Fruit fly (Drosophila melanogaster): ENCODE results near the gene mub.

The mub gene

dm6 chr3L:21821780-21822179, 22.8 kb upstream of the mub start, which contains the start of gene CycH (continued):
- TF ChIP-seq CG3838 (GFP tag; optimal IDR thresholded peaks at IDR 0.05) = no peak
- no peak for TF ChIP-seq CG17385 (GFP tag; optimal IDR thresholded peaks at IDR 0.05)
- TF ChIP-seq CG16813 (GFP tag; IDR thresholded peaks at IDR 0.05; ENCODE audit: partially characterized antibody) = no peak
- peak; percentile 37 for TF ChIP-seq zfh2 (GFP tag; optimal IDR thresholded peaks at IDR 0.05)
- TF ChIP-seq zen2 (GFP tag; IDR thresholded peaks at IDR 0.05; ENCODE audit: partially characterized antibody) = no peak
- no peak for TF ChIP-seq CG4404 (GFP tag; IDR thresholded peaks at IDR 0.05)
- TF ChIP-seq CG32767 (GFP tag; IDR thresholded peaks at IDR 0.05) = no peak
- no peak for TF ChIP-seq CG17328 (GFP tag; IDR thresholded peaks at IDR 0.05)
- no peak for TF ChIP-seq unc-4 (GFP tag; IDR thresholded peaks at IDR 0.05; ENCODE audit: partially characterized antibody)
- peak; percentile 71 for TF ChIP-seq CG9797 (GFP tag; optimal IDR thresholded peaks at IDR 0.05)
- TF ChIP-seq CG12219 (GFP tag; optimal IDR thresholded peaks at IDR 0.05) = no peak
- peak; percentile 15 for TF ChIP-seq repo (GFP tag; optimal IDR thresholded peaks at IDR 0.05)
- TF ChIP-seq CG12155 (GFP tag; optimal IDR thresholded peaks at IDR 0.05) = peak; percentile 47
- no peak for TF ChIP-seq sob (GFP tag; IDR thresholded peaks at IDR 0.05)
- peak; percentile 59; the same call in 1 of the 2 replicates for TF ChIP-seq slbo (GFP tag; IDR thresholded peaks at IDR 0.05)
- TF ChIP-seq Ptx1 (GFP tag; IDR thresholded peaks at IDR 0.05) = no peak
- TF ChIP-seq Sox102F (GFP tag; optimal IDR thresholded peaks at IDR 0.05) = no peak
- TF ChIP-seq Eip74EF (GFP tag; optimal IDR thresholded peaks at IDR 0.05) = no peak
- TF ChIP-seq Six4 (GFP tag; optimal IDR thresholded peaks at IDR 0.05) = peak; percentile 47
- peak; percentile 74; the same call in 2 of the 3 replicates for TF ChIP-seq CG2199 (GFP tag; IDR thresholded peaks at IDR 0.05)
- peak in 1 of 3 experiments; percentile 19 for TF ChIP-seq lola (GFP tag; optimal IDR thresholded peaks at IDR 0.05)
- peak; percentile 4 for TF ChIP-seq pnt (GFP tag; optimal IDR thresholded peaks at IDR 0.05)
- no peak for TF ChIP-seq fd96Cb (tag; optimal IDR thresholded peaks at IDR 0.05)
- TF ChIP-seq Dll (GFP tag; IDR thresholded peaks at IDR 0.05; ENCODE audit: partially characterized antibody) = no peak
- no peak for TF ChIP-seq C15 (GFP tag; IDR thresholded peaks at IDR 0.05)
- no peak for TF ChIP-seq CG17612 (GFP tag; IDR thresholded peaks at IDR 0.05)
- no peak for TF ChIP-seq CG15514 (GFP tag; optimal IDR thresholded peaks at IDR 0.05)
- no peak for TF ChIP-seq Dip2 (GFP tag; IDR thresholded peaks at IDR 0.05)
- TF ChIP-seq CG9609 (GFP tag; optimal IDR thresholded peaks at IDR 0.05) = no peak
- no peak for TF ChIP-seq pho (GFP tag; optimal IDR thresholded peaks at IDR 0.05)
- peak; percentile 33 for TF ChIP-seq nom (GFP tag; optimal IDR thresholded peaks at IDR 0.05)
- TF ChIP-seq CG6765 (GFP tag; optimal IDR thresholded peaks at IDR 0.05) = no peak
- TF ChIP-seq CG14710 (tag; optimal IDR thresholded peaks at IDR 0.05) = peak; percentile 43
- no peak for TF ChIP-seq Usf (GFP tag; optimal IDR thresholded peaks at IDR 0.05)
- TF ChIP-seq tin (GFP tag; optimal IDR thresholded peaks at IDR 0.05) = peak; percentile 22
- no peak for TF ChIP-seq CG9876 (GFP tag; optimal IDR thresholded peaks at IDR 0.05)
- 0 out of 3 replicates have a peak, but pooled peaks have one; percentile 10 for TF ChIP-seq otp (GFP tag; IDR thresholded peaks at IDR 0.05)
- TF ChIP-seq CG11093 (GFP tag; IDR thresholded peaks at IDR 0.05) = no peak
- TF ChIP-seq CrebB (tag; optimal IDR thresholded peaks at IDR 0.05) = peak; percentile 2
- no peak for TF ChIP-seq CG34224 (GFP tag; IDR thresholded peaks at IDR 0.05; ENCODE audit: partially characterized antibody)
- no peak for TF ChIP-seq CG13123 (GFP tag; optimal IDR thresholded peaks at IDR 0.05)
- no peak for TF ChIP-seq croc (GFP tag; conservative IDR thresholded peaks at IDR 0.05)
- TF ChIP-seq pan (optimal IDR thresholded peaks at IDR 0.05) = no peak
- TF ChIP-seq pan (GFP tag; optimal IDR thresholded peaks at IDR 0.05 in 1 of 2, IDR thresholded peaks at IDR 0.05 in 1 of 2) = no peak
- TF ChIP-seq Trl (optimal IDR thresholded peaks at IDR 0.05) = no peak
- TF ChIP-seq Trl (GFP tag; optimal IDR thresholded peaks at IDR 0.05) = no peak
- TF ChIP-seq Rx (GFP tag; IDR thresholded peaks at IDR 0.05) = no peak
- no peak for TF ChIP-seq CG2889 (GFP tag; IDR thresholded peaks at IDR 0.05)
- TF ChIP-seq NK7.1 (GFP tag; optimal IDR thresholded peaks at IDR 0.05) = no peak
- TF ChIP-seq mirr (GFP tag; optimal IDR thresholded peaks at IDR 0.05) = no peak
- no peak for TF ChIP-seq pros (GFP tag; optimal IDR thresholded peaks at IDR 0.05)
- TF ChIP-seq pb (GFP tag; optimal IDR thresholded peaks at IDR 0.05) = no peak

Measured in whole organism, embryonic.